Worm (Caenorhabditis elegans): ENCODE measurements around the gene rif-1.2.

DNA sequence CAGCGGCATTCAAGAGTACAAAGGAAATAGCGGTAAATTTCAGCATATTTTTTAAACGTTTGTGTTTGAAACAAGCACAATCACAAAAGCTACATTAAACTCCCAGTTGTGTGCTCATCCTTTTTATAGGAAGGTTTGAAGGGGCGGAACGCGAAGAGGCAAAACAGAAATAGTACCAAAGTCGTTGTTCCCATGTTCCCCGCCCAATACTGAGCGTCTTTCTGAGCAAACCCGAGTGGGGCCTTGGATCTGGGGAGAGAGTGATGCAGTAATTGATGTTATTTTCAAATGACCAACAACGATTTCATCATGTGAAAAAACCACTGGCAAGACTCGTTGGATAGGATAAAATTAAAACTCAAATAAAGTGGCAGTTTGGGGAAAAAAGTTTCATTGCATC is 29.9 kb downstream of the rif-1.2 start, which contains the start of gene zig-2:
- TF ChIP-seq dao-5 (tag; optimal IDR thresholded peaks at IDR 0.05) (no peak), him-1 (tag; optimal IDR thresholded peaks at IDR 0.05) (no peak), W03F9.2 (tag; optimal IDR thresholded peaks at IDR 0.05) (no peak)

All from whole organism, L4/young adult.